Worm (Caenorhabditis elegans) whole organism, L3 larva: ENCODE measurements around the gene clec-55.

Source experiments
- unc-62 ChIP-seq: fragments of 150-350 bp; sonication (generic microtip); optimal IDR thresholded peaks from 4 replicates; lab custom pipeline; 2014; ENCODE audit warnings: missing biosample characterization, missing genetic modification reagents, missing genetic modification characterization
- zag-1 ChIP-seq: fragments of 150-350 bp; optimal IDR thresholded peaks from 2 replicates; lab custom pipeline; 2014; ENCODE audit warnings: missing biosample characterization, missing genetic modification characterization
- ztf-4 ChIP-seq: fragments of 150-350 bp; optimal IDR thresholded peaks from 2 replicates; lab custom pipeline; 2014; ENCODE audit warnings: missing biosample characterization, missing genetic modification characterization

ce11 chrV:14519268-14519667 is 40.2 kb downstream of the clec-55 start, which contains the start of gene R02D5.8:
- TF ChIP-seq ztf-4 (no peak), unc-62 (GFP tag; lab: Kevin White, UChicago) (no peak), zag-1 (tag; lab: Kevin White, UChicago) (no peak)
